Worm (Caenorhabditis elegans): ENCODE results near the gene try-10.
A peak's percentile ranks its signal among the peaks of the same experiment; 100 is the strongest.

The try-10 gene

DNA sequence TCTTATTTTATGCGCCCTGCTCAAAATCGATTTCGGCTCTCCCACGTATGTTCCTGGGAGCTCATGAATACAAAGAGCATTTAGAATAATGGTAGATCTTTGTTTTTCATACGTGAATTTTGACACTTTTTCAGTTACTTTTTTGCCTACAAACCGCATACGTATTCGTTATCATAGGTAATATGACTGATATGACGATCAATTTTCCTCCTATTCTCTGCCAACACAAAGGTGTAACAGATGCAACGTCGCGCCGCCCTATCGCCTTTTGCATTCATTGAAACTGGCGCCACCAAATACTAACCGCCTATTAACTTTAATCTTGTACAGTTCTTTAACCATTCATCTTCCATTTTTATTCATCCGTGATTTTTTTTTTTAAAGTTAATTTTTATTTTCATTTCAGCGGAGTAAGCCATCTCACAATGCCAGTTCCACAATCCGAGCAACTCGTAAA lies 34.5 kb upstream of the try-10 start, which contains the start of gene W07G4.5:
TSS of gene W07G4.5 (plus strand) at position 407 of the 457 bp plus-strand sequence.
- TF ChIP-seq R02D3.7 (tag; optimal IDR thresholded peaks at IDR 0.05) (no peak), elt-2 (tag; optimal IDR thresholded peaks at IDR 0.05) (peak; percentile 89), ZK546.5 (tag; optimal IDR thresholded peaks at IDR 0.05) (no peak), pqm-1 (tag; optimal IDR thresholded peaks at IDR 0.05) (peak; percentile 76)

DNA sequence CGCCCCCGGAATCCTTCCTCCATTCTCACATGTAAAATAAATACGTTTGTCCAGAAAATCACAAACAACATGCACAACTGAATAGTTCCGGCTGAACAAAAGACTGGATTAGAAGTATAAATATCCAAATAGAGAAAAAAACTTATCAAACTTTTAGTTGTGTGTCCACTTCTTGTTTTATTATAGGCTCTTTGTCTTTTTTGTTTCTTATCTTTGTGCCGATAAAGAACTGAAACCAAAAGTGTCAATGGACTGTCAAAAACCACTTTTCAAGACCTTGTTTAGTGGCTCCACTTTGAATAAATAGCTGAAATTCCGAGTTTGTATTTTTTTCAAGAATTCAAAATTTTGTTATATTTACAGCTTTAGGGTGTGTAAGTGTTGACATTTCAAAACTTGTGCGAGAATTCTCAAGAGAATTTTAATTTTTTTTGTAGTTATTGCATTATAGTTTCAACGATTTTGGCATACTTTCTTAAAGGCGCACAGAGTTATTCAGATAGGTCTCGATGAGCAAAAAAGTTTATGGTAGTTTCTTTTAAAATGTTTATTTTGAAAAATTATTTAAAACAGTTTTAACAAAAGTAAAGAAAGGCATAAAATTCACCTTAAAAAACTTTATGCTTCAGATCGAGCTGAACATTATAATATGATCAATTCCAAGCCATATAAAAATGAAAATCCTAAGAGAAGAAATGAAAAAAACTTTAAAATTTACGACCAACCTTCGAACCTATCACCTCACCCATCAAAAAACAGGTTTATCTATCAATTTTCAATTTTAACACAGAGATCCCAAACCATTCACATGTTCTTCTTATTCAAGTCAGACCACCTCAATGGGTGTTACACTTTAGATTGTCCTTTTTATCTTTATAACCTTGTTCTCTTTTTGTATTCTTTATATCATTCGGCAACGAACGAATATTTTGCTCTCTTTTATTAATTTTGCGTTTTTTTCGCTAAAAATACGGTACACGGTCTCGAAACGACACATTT lies 33.4 kb upstream of the try-10 start:
- TF ChIP-seq pha-4 (tag; optimal IDR thresholded peaks at IDR 0.05) (peak; percentile 3), jun-1 (tag; optimal IDR thresholded peaks at IDR 0.05) (no peak), nhr-11 (tag; optimal IDR thresholded peaks at IDR 0.05) (no peak), nfya-1 (tag; optimal IDR thresholded peaks at IDR 0.05; ENCODE audit: insufficient read depth) (no peak), nhr-43 (tag; optimal IDR thresholded peaks at IDR 0.05; ENCODE audit: poor library complexity, severe bottlenecking) (peak; percentile 59), elt-2 (tag; optimal IDR thresholded peaks at IDR 0.05) (peak; percentile 78), nhr-23 (tag; optimal IDR thresholded peaks at IDR 0.05) (peak; percentile 36), nhr-25 (tag; optimal IDR thresholded peaks at IDR 0.05) (peak; percentile 31), elt-1 (tag; optimal IDR thresholded peaks at IDR 0.05) (no peak), fkh-10 (GFP tag; optimal IDR thresholded peaks at IDR 0.05) (no peak), pqm-1 (tag; optimal IDR thresholded peaks at IDR 0.05) (peak; percentile 46)

DNA sequence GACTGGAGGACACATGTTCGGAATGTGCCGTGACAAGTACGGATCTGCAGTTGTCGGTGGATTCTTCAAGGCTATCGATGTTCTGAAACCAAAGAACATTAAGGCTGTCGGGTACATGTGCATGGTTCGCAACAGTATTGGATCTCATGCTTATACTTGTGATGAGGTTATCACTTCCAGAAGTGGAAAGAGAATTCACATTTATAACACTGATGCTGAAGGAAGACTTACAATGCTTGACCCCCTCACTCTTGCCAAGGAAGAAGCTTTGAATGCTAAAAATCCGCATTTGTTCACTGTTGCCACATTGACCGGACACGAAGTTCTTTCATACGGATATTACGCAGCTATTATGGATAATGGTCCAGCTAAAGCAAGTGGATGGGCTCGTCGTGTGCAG lies 32.0 kb upstream of the try-10 start:
- no peak for TF ChIP-seq pqm-1 (tag; optimal IDR thresholded peaks at IDR 0.05)
- peak; percentile 9 for TF ChIP-seq ama-1 (optimal IDR thresholded peaks at IDR 0.05)

DNA sequence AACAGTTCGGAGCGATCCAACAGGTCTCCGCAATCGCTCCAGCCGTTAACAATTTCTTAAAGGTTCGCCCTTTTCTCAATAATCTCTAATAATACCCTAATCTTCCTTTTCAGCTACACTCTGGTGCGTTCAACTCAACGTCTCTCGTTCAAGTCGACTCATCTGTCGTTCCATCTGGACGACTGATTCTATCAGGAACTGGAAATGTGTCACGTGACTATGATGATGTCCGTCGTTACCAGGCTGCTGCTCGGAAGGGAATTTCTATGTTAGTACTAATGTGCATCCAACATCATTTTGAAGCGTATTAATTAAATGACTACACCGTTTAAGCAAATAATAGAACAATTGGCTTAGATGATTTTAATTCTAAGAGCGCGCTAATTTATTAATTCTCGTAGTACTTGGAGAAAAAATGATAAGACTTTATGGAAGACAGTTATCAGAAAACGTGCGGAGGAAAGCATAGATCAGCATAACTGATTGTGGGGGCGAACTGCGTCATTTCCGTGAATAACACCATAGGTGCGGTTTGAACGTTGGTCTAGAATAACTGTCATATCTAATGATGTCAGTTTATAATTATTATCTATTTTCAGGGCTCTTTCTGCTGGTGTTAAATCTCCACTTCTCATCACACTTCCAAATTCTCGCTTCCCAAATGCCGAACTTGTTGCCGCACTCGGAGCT lies 30.9 kb upstream of the try-10 start:
- TF ChIP-seq jun-1 (tag; optimal IDR thresholded peaks at IDR 0.05) (no peak), nhr-43 (tag; optimal IDR thresholded peaks at IDR 0.05; ENCODE audit: poor library complexity, severe bottlenecking) (no peak), daf-12 (tag; optimal IDR thresholded peaks at IDR 0.05) (no peak), ceh-28 (tag; optimal IDR thresholded peaks at IDR 0.05) (no peak), nhr-76 (tag; optimal IDR thresholded peaks at IDR 0.05) (no peak), egl-27 (tag; optimal IDR thresholded peaks at IDR 0.05) (no peak), pha-4 (tag; optimal IDR thresholded peaks at IDR 0.05) (peak; percentile 18), pqm-1 (tag; optimal IDR thresholded peaks at IDR 0.05) (peak; percentile 62), nhr-237 (tag; optimal IDR thresholded peaks at IDR 0.05) (no peak), elt-2 (tag; optimal IDR thresholded peaks at IDR 0.05) (peak; percentile 77)

DNA sequence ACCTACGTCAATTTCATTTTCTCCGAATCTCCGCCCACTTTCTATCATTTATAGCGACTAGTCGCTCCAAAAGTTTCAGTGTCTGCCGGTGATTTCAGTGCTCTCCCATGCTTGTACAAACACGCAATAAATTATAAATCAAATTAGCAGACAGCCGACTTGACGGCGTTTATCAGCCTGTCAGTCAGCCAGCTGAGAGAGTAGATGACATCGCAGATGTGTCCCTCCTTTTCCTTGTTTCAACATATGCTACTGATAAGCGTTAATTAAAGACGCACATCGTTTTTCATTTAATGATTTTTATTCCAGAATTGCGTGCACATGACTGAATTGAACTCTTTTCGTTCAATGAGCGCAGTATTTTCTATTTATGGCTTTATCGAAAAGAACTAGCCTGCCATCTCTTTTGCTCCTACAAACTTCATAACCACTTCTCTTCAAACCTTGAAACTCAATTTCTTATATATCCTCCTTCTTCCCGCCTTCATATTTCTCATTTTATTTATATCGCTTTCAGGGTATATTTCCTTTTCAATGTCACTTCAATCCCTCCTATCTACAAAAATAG lies 30.2 kb upstream of the try-10 start, which contains the start of gene lap-2:
TSS of gene lap-2 (plus strand) at position 518 of the 568 bp plus-strand sequence.
- TF ChIP-seq elt-2 (tag; optimal IDR thresholded peaks at IDR 0.05) (peak; percentile 94), ama-1 (optimal IDR thresholded peaks at IDR 0.05) (peak; percentile 62), unc-39 (tag; optimal IDR thresholded peaks at IDR 0.05) (no peak), fos-1 (tag; optimal IDR thresholded peaks at IDR 0.05) (no peak), jun-1 (tag; optimal IDR thresholded peaks at IDR 0.05) (peak; percentile 37), pha-4 (tag; optimal IDR thresholded peaks at IDR 0.05) (peak; percentile 14), ztf-4 (tag; optimal IDR thresholded peaks at IDR 0.05) (no peak), sea-2 (GFP tag; optimal IDR thresholded peaks at IDR 0.05) (no peak), pqm-1 (tag; optimal IDR thresholded peaks at IDR 0.05) (peak; percentile 89), unc-62 (GFP tag; optimal IDR thresholded peaks at IDR 0.05) (peak; percentile 20)

DNA sequence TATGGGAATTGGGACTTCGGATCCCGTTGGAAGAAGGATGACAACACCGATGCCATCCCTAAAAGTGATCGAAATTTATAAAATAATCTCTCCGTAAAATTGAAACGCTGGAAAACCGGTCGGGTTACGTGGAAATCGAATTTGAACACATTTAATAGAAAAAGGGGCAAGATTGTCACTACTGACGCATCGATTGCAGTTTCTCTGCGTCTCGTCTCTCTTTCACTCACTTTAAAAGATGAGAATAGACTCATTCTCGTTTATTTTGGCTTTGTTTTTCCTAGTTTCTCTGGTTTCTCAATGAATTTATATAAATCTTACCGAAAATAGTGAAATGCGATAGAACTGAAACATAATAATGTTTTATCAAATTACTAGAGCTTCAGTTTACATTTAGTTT lies 28.6 kb upstream of the try-10 start, which contains the start of gene scyl-1:
TSS of gene scyl-1 (minus strand) at position 56 of the 400 bp plus-strand sequence.
- TF ChIP-seq ZK546.5 (tag; optimal IDR thresholded peaks at IDR 0.05), result no peak
- TF ChIP-seq nhr-77 (tag; optimal IDR thresholded peaks at IDR 0.05), result peak; percentile 1
- no peak for TF ChIP-seq fkh-10 (GFP tag; optimal IDR thresholded peaks at IDR 0.05)
- peak; percentile 13 for TF ChIP-seq egl-27 (tag; optimal IDR thresholded peaks at IDR 0.05)
- peak; percentile 75 for TF ChIP-seq pha-4 (tag; optimal IDR thresholded peaks at IDR 0.05)
- TF ChIP-seq lin-15B (tag; optimal IDR thresholded peaks at IDR 0.05), result peak; percentile 69
- TF ChIP-seq nhr-28 (tag; optimal IDR thresholded peaks at IDR 0.05), result no peak
- TF ChIP-seq elt-1 (tag; optimal IDR thresholded peaks at IDR 0.05), result peak; percentile 18
- TF ChIP-seq lsy-12 (tag; optimal IDR thresholded peaks at IDR 0.05), result peak; percentile 30
- TF ChIP-seq hmg-11 (tag; optimal IDR thresholded peaks at IDR 0.05), result peak; percentile 87
- TF ChIP-seq nfya-1 (tag; optimal IDR thresholded peaks at IDR 0.05; ENCODE audit: insufficient read depth), result peak; percentile 74
- TF ChIP-seq pqm-1 (tag; optimal IDR thresholded peaks at IDR 0.05), result peak; percentile 20
- peak; percentile 94 for TF ChIP-seq nhr-23 (tag; optimal IDR thresholded peaks at IDR 0.05)
- peak; percentile 62 for TF ChIP-seq ceh-28 (tag; optimal IDR thresholded peaks at IDR 0.05)
- TF ChIP-seq zag-1 (tag; optimal IDR thresholded peaks at IDR 0.05), result no peak
- peak; percentile 48 for TF ChIP-seq tbx-2 (tag; optimal IDR thresholded peaks at IDR 0.05)
- peak; percentile 26 for TF ChIP-seq lin-39 (tag; optimal IDR thresholded peaks at IDR 0.05)
- peak; percentile 62 for TF ChIP-seq jun-1 (tag; optimal IDR thresholded peaks at IDR 0.05)
- TF ChIP-seq R02D3.7 (tag; optimal IDR thresholded peaks at IDR 0.05), result peak; percentile 40
- TF ChIP-seq ceh-82 (tag; optimal IDR thresholded peaks at IDR 0.05), result no peak
- TF ChIP-seq nhr-76 (tag; optimal IDR thresholded peaks at IDR 0.05), result no peak
- TF ChIP-seq nhr-25 (tag; optimal IDR thresholded peaks at IDR 0.05), result peak; percentile 69
- peak; percentile 91 for TF ChIP-seq nhr-43 (tag; optimal IDR thresholded peaks at IDR 0.05; ENCODE audit: poor library complexity, severe bottlenecking)
- peak; percentile 45 for TF ChIP-seq snpc-4 (tag; optimal IDR thresholded peaks at IDR 0.05)
- TF ChIP-seq sea-2 (GFP tag; optimal IDR thresholded peaks at IDR 0.05), result no peak
- peak; percentile 45 for TF ChIP-seq elt-2 (tag; optimal IDR thresholded peaks at IDR 0.05)
